Worm (Caenorhabditis elegans): Measurements from ENCODE around the gene srt-54.

Gene srt-54

DNA sequence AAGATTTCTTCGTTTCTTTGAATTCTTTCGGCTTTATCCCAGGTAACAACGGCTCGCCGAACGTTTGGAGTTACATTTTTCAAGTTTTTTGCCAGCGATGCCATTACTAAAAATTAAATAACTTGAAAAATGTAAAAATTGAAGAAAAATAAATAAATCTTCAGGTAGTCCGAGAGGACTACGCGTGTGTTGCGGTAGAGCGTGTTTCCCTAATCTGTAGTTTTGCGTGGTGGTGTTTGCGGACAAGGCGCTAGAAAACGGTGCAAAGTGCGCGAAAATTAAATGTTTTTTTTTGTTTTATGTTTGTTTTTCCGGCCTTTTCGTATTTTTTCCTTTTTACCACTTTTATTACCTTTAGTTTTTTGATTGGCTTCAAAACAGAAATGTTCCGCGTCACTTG, 38.9 kb downstream of the srt-54 start, which contains the start of gene mrpl-28 (continued):
- TF ChIP-seq lin-13 (GFP tag; optimal IDR thresholded peaks at IDR 0.05) (peak; percentile 97), hlh-17 (GFP tag; optimal IDR thresholded peaks at IDR 0.05; ENCODE audit: borderline replicate concordance) (no peak), nhr-12 (tag; optimal IDR thresholded peaks at IDR 0.05) (peak; percentile 52), aha-1 (tag; optimal IDR thresholded peaks at IDR 0.05) (peak; percentile 69), pag-3 (tag; optimal IDR thresholded peaks at IDR 0.05; ENCODE audit: borderline replicate concordance, insufficient read depth) (no peak), dsc-1 (tag; optimal IDR thresholded peaks at IDR 0.05) (peak; percentile 95), mab-9 (GFP tag; IDR thresholded peaks at IDR 0.05) (peak; percentile 86), sptf-1 (tag; optimal IDR thresholded peaks at IDR 0.05) (no peak), tlp-1 (tag; optimal IDR thresholded peaks at IDR 0.05) (no peak), isw-1 (GFP tag; IDR thresholded peaks at IDR 0.05) (peak; percentile 94), nhr-84 (tag; optimal IDR thresholded peaks at IDR 0.05) (no peak), unc-30 (tag; optimal IDR thresholded peaks at IDR 0.05) (peak; percentile 71), sox-4 (tag; optimal IDR thresholded peaks at IDR 0.05) (peak; percentile 84), elt-3 (tag; optimal IDR thresholded peaks at IDR 0.05) (peak in 3 of 6 experiments; percentile 61 to 89 (median 84)), rnt-1 (tag; optimal IDR thresholded peaks at IDR 0.05) (peak; percentile 97), nhr-237 (tag; optimal IDR thresholded peaks at IDR 0.05) (peak; percentile 65), nhr-47 (tag; optimal IDR thresholded peaks at IDR 0.05) (peak; percentile 98), mdl-1 (tag; optimal IDR thresholded peaks at IDR 0.05) (peak in 1 of 2 experiments; percentile 85), jun-1 (tag; optimal IDR thresholded peaks at IDR 0.05) (peak; percentile 90), nhr-19 (GFP tag; conservative IDR thresholded peaks at IDR 0.05) (peak; percentile 95), unc-86 (tag; optimal IDR thresholded peaks at IDR 0.05) (peak; percentile 96), mef-2 (tag; optimal IDR thresholded peaks at IDR 0.05) (peak; percentile 68), zag-1 (tag; optimal IDR thresholded peaks at IDR 0.05) (peak; percentile 56), nhr-76 (tag; optimal IDR thresholded peaks at IDR 0.05) (peak; percentile 60), unc-98 (GFP tag; IDR thresholded peaks at IDR 0.05) (peak; percentile 82), F16B12.6 (tag; optimal IDR thresholded peaks at IDR 0.05) (peak; percentile 100), ztf-11 (tag; optimal IDR thresholded peaks at IDR 0.05) (peak; percentile 19 to 91), C04F5.9 (tag; optimal IDR thresholded peaks at IDR 0.05) (peak; percentile 90), pqm-1 (tag; optimal IDR thresholded peaks at IDR 0.05) (peak; percentile 19), efl-1 (optimal IDR thresholded peaks at IDR 0.05) (peak; percentile 93 to 98), efl-1 (GFP tag; optimal IDR thresholded peaks at IDR 0.05 in 1 of 2) (peak; percentile 97 to 100), nhr-11 (tag; optimal IDR thresholded peaks at IDR 0.05) (peak; percentile 81), hlh-4 (tag; optimal IDR thresholded peaks at IDR 0.05) (no peak), ceh-88 (GFP tag; IDR thresholded peaks at IDR 0.05) (peak; percentile 92), hpl-2 (GFP tag; optimal IDR thresholded peaks at IDR 0.05) (peak; percentile 33), pax-3 (tag; optimal IDR thresholded peaks at IDR 0.05) (peak; percentile 89), irx-1 (tag; optimal IDR thresholded peaks at IDR 0.05) (peak; percentile 95), ceh-63 (GFP tag; optimal IDR thresholded peaks at IDR 0.05) (no peak), aly-2 (tag; optimal IDR thresholded peaks at IDR 0.05) (peak; percentile 92), ces-1 (GFP tag; optimal IDR thresholded peaks at IDR 0.05) (no peak), ceh-8 (GFP tag; optimal IDR thresholded peaks at IDR 0.05) (peak; percentile 92), C16A3.4 (tag; optimal IDR thresholded peaks at IDR 0.05) (peak; percentile 95), xbp-1 (tag; optimal IDR thresholded peaks at IDR 0.05) (peak; percentile 96), lsy-2 (tag; optimal IDR thresholded peaks at IDR 0.05) (peak; percentile 94 to 95), snpc-4 (tag; optimal IDR thresholded peaks at IDR 0.05) (peak; percentile 79), efl-3 (GFP tag; optimal IDR thresholded peaks at IDR 0.05) (no peak), vab-15 (tag; optimal IDR thresholded peaks at IDR 0.05) (no peak), elt-2 (tag; optimal IDR thresholded peaks at IDR 0.05) (peak; percentile 81), fos-1 (tag; optimal IDR thresholded peaks at IDR 0.05) (peak; percentile 89)

Measured in whole organism, L1 larva.